Worm (Caenorhabditis elegans): ENCODE measurements around the gene K03B8.6.

- no peak for TF ChIP-seq lin-15B (tag; optimal IDR thresholded peaks at IDR 0.05)
- no peak for TF ChIP-seq snpc-4 (tag; optimal IDR thresholded peaks at IDR 0.05)
- TF ChIP-seq dpl-1 (GFP tag; optimal IDR thresholded peaks at IDR 0.05), result no peak
- TF ChIP-seq sup-37 (GFP tag; optimal IDR thresholded peaks at IDR 0.05), result no peak
- no peak for TF ChIP-seq nhr-76 (tag; optimal IDR thresholded peaks at IDR 0.05)
- no peak for TF ChIP-seq nhr-11 (tag; optimal IDR thresholded peaks at IDR 0.05)
- TF ChIP-seq ceh-82 (tag; optimal IDR thresholded peaks at IDR 0.05), result no peak
These were observed 33.5 kb upstream of the K03B8.6 start for ce11 chrV:11373918-11374317.

All from whole organism, L1 larva.